Worm (Caenorhabditis elegans) whole organism, mixed stage, embryonic: ENCODE measurements around the gene F40F4.7.

Source experiments
- M03D4.4 ChIP-seq: sonication (generic microtip); optimal IDR thresholded peaks from 2 replicates; lab custom pipeline; 2017; ENCODE audit warnings: mild to moderate bottlenecking, missing genetic modification characterization, missing compliant biosample characterization
- bed-3 ChIP-seq: fragments of 200-800 bp; sonication (Bioruptor generic); optimal IDR thresholded peaks from 3 replicates; lab custom pipeline; 2018; ENCODE audit warnings: mild to moderate bottlenecking, missing genetic modification characterization, moderate library complexity, missing compliant biosample characterization
- ceh-39 ChIP-seq: fragments of 150-350 bp; optimal IDR thresholded peaks from 2 replicates; lab custom pipeline; 2014; ENCODE audit warnings: missing biosample characterization, missing genetic modification characterization
- ceh-43 ChIP-seq: fragments of 200-800 bp; sonication (Bioruptor generic); optimal IDR thresholded peaks from 2 replicates; lab custom pipeline; 2018; ENCODE audit warnings: mild to moderate bottlenecking, missing genetic modification characterization, moderate library complexity, missing compliant biosample characterization
- ceh-83 ChIP-seq: fragments of 200-800 bp; sonication (Bioruptor generic); optimal IDR thresholded peaks from 2 replicates; lab custom pipeline; 2018; ENCODE audit warnings: mild to moderate bottlenecking, missing genetic modification characterization, missing compliant biosample characterization
- cnd-1 ChIP-seq: fragments of 200-800 bp; sonication (Bioruptor generic); optimal IDR thresholded peaks from 2 replicates; lab custom pipeline; 2018; ENCODE audit warnings: mild to moderate bottlenecking, missing genetic modification characterization, missing compliant biosample characterization
- drap-1 ChIP-seq: fragments of 200-800 bp; sonication (Bioruptor generic); optimal IDR thresholded peaks from 3 replicates; lab custom pipeline; 2018; ENCODE audit warnings: mild to moderate bottlenecking, missing genetic modification characterization, missing compliant biosample characterization
- elt-1 ChIP-seq: sonication (generic microtip); optimal IDR thresholded peaks from 2 replicates; lab custom pipeline; 2017; ENCODE audit warnings: missing genetic modification characterization, mild to moderate bottlenecking, missing compliant biosample characterization, antibody characterized with exemption, moderate library complexity, borderline replicate concordance; ENCODE audit not compliant: insufficient read depth
- elt-3 ChIP-seq: fragments of 150-350 bp; optimal IDR thresholded peaks from 2 replicates; lab custom pipeline; 2014; ENCODE audit warnings: missing biosample characterization, missing genetic modification characterization
- flh-1 ChIP-seq: fragments of 200-800 bp; sonication (Bioruptor generic); optimal IDR thresholded peaks from 2 replicates; lab custom pipeline; 2018; ENCODE audit warnings: mild to moderate bottlenecking, missing genetic modification characterization, moderate library complexity, missing compliant biosample characterization
- ham-2 ChIP-seq: fragments of 200-800 bp; sonication (Bioruptor generic); optimal IDR thresholded peaks from 2 replicates; lab custom pipeline; 2018; ENCODE audit warnings: mild to moderate bottlenecking, missing genetic modification characterization, missing compliant biosample characterization
- hlh-1 ChIP-seq: fragments of 150-350 bp; optimal IDR thresholded peaks from 2 replicates; lab custom pipeline; 2014; ENCODE audit warnings: missing biosample characterization, missing genetic modification reagents, missing genetic modification characterization
- lin-13 ChIP-seq: fragments of 150-350 bp; optimal IDR thresholded peaks from 2 replicates; lab custom pipeline; 2014; ENCODE audit warnings: missing biosample characterization, missing genetic modification characterization
- lsy-2 ChIP-seq: fragments of 150-350 bp; optimal IDR thresholded peaks from 2 replicates; lab custom pipeline; 2014; ENCODE audit warnings: missing biosample characterization, missing genetic modification characterization
- mab-5 ChIP-seq: fragments of 150-350 bp; optimal IDR thresholded peaks from 2 replicates; lab custom pipeline; 2014; ENCODE audit warnings: missing biosample characterization, missing genetic modification characterization
- mep-1 ChIP-seq: fragments of 150-350 bp; optimal IDR thresholded peaks from 2 replicates; lab custom pipeline; 2017; ENCODE audit warnings: missing biosample characterization, missing genetic modification reagents, missing genetic modification characterization, inconsistent platforms
- mls-2 ChIP-seq: sonication (generic microtip); optimal IDR thresholded peaks from 2 replicates; lab custom pipeline; 2016; ENCODE audit warnings: mild to moderate bottlenecking, missing genetic modification characterization, moderate library complexity, missing compliant biosample characterization
- nhr-12 ChIP-seq: fragments of 150-350 bp; optimal IDR thresholded peaks from 2 replicates; lab custom pipeline; 2014; ENCODE audit warnings: missing biosample characterization, missing genetic modification characterization
- nhr-2 ChIP-seq: fragments of 150-350 bp; optimal IDR thresholded peaks from 2 replicates; lab custom pipeline; 2014; ENCODE audit warnings: missing biosample characterization, missing genetic modification characterization
- nhr-237 ChIP-seq: fragments of 150-350 bp; optimal IDR thresholded peaks from 2 replicates; lab custom pipeline; 2014; ENCODE audit warnings: missing biosample characterization, missing genetic modification characterization
- nhr-28 ChIP-seq: fragments of 150-350 bp; optimal IDR thresholded peaks from 2 replicates; lab custom pipeline; 2014; ENCODE audit warnings: missing biosample characterization, missing genetic modification characterization
- nhr-76 ChIP-seq: sonication (generic microtip); optimal IDR thresholded peaks from 2 replicates; lab custom pipeline; 2017; ENCODE audit warnings: missing biosample characterization, missing genetic modification characterization
- pha-4 ChIP-seq: fragments of 150-350 bp; optimal IDR thresholded peaks from 2 replicates; lab custom pipeline; 2018; ENCODE audit warnings: missing biosample characterization, missing genetic modification reagents, missing genetic modification characterization
- sem-2 ChIP-seq: fragments of 200-800 bp; sonication (Bioruptor generic); optimal IDR thresholded peaks from 2 replicates; lab custom pipeline; 2018; ENCODE audit warnings: mild to moderate bottlenecking, missing genetic modification characterization, missing compliant biosample characterization
- snpc-4 ChIP-seq: fragments of 150-350 bp; optimal IDR thresholded peaks from 2 replicates; lab custom pipeline; 2014; ENCODE audit warnings: missing biosample characterization, missing genetic modification characterization
- sptf-1 ChIP-seq: sonication (generic microtip); optimal IDR thresholded peaks from 2 replicates; lab custom pipeline; 2017; ENCODE audit warnings: mild to moderate bottlenecking, missing genetic modification characterization, moderate library complexity, missing compliant biosample characterization
- tbx-8 ChIP-seq: fragments of 200-800 bp; sonication (Bioruptor generic); optimal IDR thresholded peaks from 2 replicates; lab custom pipeline; 2018; ENCODE audit warnings: mild to moderate bottlenecking, missing genetic modification characterization, moderate library complexity, missing compliant biosample characterization
- unc-120 ChIP-seq: sonication (generic microtip); optimal IDR thresholded peaks from 2 replicates; lab custom pipeline; 2017; ENCODE audit warnings: missing genetic modification characterization, missing compliant biosample characterization; ENCODE audit not compliant: poor library complexity, severe bottlenecking
- unc-39 ChIP-seq: fragments of 150-350 bp; optimal IDR thresholded peaks from 2 replicates; lab custom pipeline; 2014; ENCODE audit warnings: missing biosample characterization, missing genetic modification characterization
- unc-62 ChIP-seq: fragments of 150-350 bp; optimal IDR thresholded peaks from 2 replicates; lab custom pipeline; 2014; ENCODE audit warnings: missing biosample characterization, missing genetic modification reagents, missing genetic modification characterization
- zip-8 ChIP-seq: fragments of 150-350 bp; optimal IDR thresholded peaks from 2 replicates; lab custom pipeline; 2014; ENCODE audit warnings: missing biosample characterization, missing genetic modification characterization
- ztf-11 ChIP-seq: fragments of 150-350 bp; optimal IDR thresholded peaks from 2 replicates; lab custom pipeline; 2014; ENCODE audit warnings: missing biosample characterization, missing genetic modification characterization

The F40F4.7 gene

ce11 chrX:3283189-3283588 lies 37.5 kb upstream of the F40F4.7 start:
- TF ChIP-seq unc-62 (GFP tag; lab: Kevin White, UChicago) (no peak), bed-3 (GFP tag; lab: Kevin White, UChicago) (no peak), ceh-39 (tag; lab: Kevin White, UChicago) (no peak), unc-39 (no peak), ceh-83 (GFP tag; lab: Kevin White, UChicago) (no peak), nhr-76 (tag; lab: Kevin White, UChicago) (no peak), sptf-1 (tag; lab: Kevin White, UChicago) (no peak), ztf-11 (tag; lab: Kevin White, UChicago) (no peak), nhr-12 (tag; lab: Kevin White, UChicago) (no peak), snpc-4 (tag; lab: Kevin White, UChicago) (no peak), hlh-1 (tag; lab: Kevin White, UChicago) (no peak), zip-8 (tag; lab: Kevin White, UChicago) (no peak), pha-4 (tag; lab: Kevin White, UChicago) (no peak), nhr-2 (tag; lab: Kevin White, UChicago) (no peak), lsy-2 (tag; lab: Kevin White, UChicago) (no peak), elt-1 (tag; lab: Kevin White, UChicago) (no peak), ceh-43 (GFP tag; lab: Kevin White, UChicago) (no peak), sem-2 (GFP tag; lab: Kevin White, UChicago) (no peak), lin-13 (no peak)

ce11 chrX:3282306-3282705 lies 36.6 kb upstream of the F40F4.7 start, which contains the start of gene K09C4.5:
Gene K09C4.5 (plus strand): TSS chrX:3282631.
- no peak for TF ChIP-seq elt-1 (tag; lab: Kevin White, UChicago)
- TF ChIP-seq unc-62 (GFP tag; lab: Kevin White, UChicago) = no peak
- no peak for TF ChIP-seq unc-39
- TF ChIP-seq ceh-39 (tag; lab: Kevin White, UChicago) = no peak
- no peak for TF ChIP-seq nhr-237 (tag; lab: Kevin White, UChicago)
- no peak for TF ChIP-seq nhr-12 (tag; lab: Kevin White, UChicago)
- TF ChIP-seq M03D4.4 (tag; lab: Kevin White, UChicago) = no peak
- TF ChIP-seq snpc-4 (tag; lab: Kevin White, UChicago) = no peak
- no peak for TF ChIP-seq ztf-11 (tag; lab: Kevin White, UChicago)
- no peak for TF ChIP-seq nhr-2 (tag; lab: Kevin White, UChicago)
- TF ChIP-seq flh-1 (GFP tag; lab: Kevin White, UChicago) = no peak
- TF ChIP-seq cnd-1 = no peak
- TF ChIP-seq pha-4 (tag; lab: Kevin White, UChicago) = no peak
- TF ChIP-seq drap-1 (GFP tag; lab: Kevin White, UChicago) = no peak
- no peak for TF ChIP-seq ceh-83 (GFP tag; lab: Kevin White, UChicago)
- TF ChIP-seq nhr-28 (tag; lab: Kevin White, UChicago) = no peak
- TF ChIP-seq sem-2 (GFP tag; lab: Kevin White, UChicago) = no peak
- no peak for TF ChIP-seq mls-2 (tag; lab: Kevin White, UChicago)
- TF ChIP-seq mep-1 (tag; lab: Kevin White, UChicago) = no peak

ce11 chrX:3280130-3280529 lies 34.4 kb upstream of the F40F4.7 start, which contains the start of gene K09C4.10:
Gene K09C4.10 (minus strand): TSS chrX:3280230.
- no peak for TF ChIP-seq tbx-8 (GFP tag; lab: Kevin White, UChicago)

ce11 chrX:3272580-3272979 lies 26.8 kb upstream of the F40F4.7 start, which contains the start of gene K09C4.7:
Gene K09C4.7 (plus strand): TSS chrX:3272880.
- TF ChIP-seq lin-13 (no peak), ham-2 (GFP tag; lab: Kevin White, UChicago) (no peak), nhr-76 (tag; lab: Kevin White, UChicago) (no peak), tbx-8 (GFP tag; lab: Kevin White, UChicago) (no peak), ceh-83 (GFP tag; lab: Kevin White, UChicago) (no peak), ceh-43 (GFP tag; lab: Kevin White, UChicago) (no peak), unc-120 (tag; lab: Kevin White, UChicago) (no peak), unc-62 (GFP tag; lab: Kevin White, UChicago) (no peak), nhr-28 (tag; lab: Kevin White, UChicago) (no peak), mep-1 (tag; lab: Kevin White, UChicago) (no peak), flh-1 (GFP tag; lab: Kevin White, UChicago) (no peak), elt-3 (tag; lab: Kevin White, UChicago) (no peak), sptf-1 (tag; lab: Kevin White, UChicago) (no peak), hlh-1 (tag; lab: Kevin White, UChicago) (no peak), snpc-4 (tag; lab: Kevin White, UChicago) (no peak), unc-39 (no peak), mab-5 (tag; lab: Kevin White, UChicago) (no peak), elt-1 (tag; lab: Kevin White, UChicago) (no peak), lsy-2 (tag; lab: Kevin White, UChicago) (no peak), nhr-12 (tag; lab: Kevin White, UChicago) (no peak)
